Worm (Caenorhabditis elegans): Measurements from ENCODE around the gene T28D6.3.

T28D6.3 gene

ce11 chrIII:11372199-11372938 is 5.8 kb downstream of the T28D6.3 start:
- TF ChIP-seq unc-62 (GFP tag; optimal IDR thresholded peaks at IDR 0.05) (no peak), ztf-11 (tag; optimal IDR thresholded peaks at IDR 0.05) (no peak), unc-120 (tag; optimal IDR thresholded peaks at IDR 0.05; ENCODE audit: poor library complexity, severe bottlenecking) (no peak), flh-1 (GFP tag; optimal IDR thresholded peaks at IDR 0.05) (no peak), lin-32 (GFP tag; optimal IDR thresholded peaks at IDR 0.05) (no peak), zip-8 (tag; optimal IDR thresholded peaks at IDR 0.05) (no peak), mab-5 (tag; optimal IDR thresholded peaks at IDR 0.05) (no peak), tbx-8 (GFP tag; optimal IDR thresholded peaks at IDR 0.05) (no peak)

ce11 chrIII:11377880-11378279 is 11.3 kb downstream of the T28D6.3 start, which contains the start of gene dpy-18:
Gene dpy-18 (minus strand): TSS chrIII:11377980.
- no peak for TF ChIP-seq lin-32 (GFP tag; optimal IDR thresholded peaks at IDR 0.05)
- no peak for TF ChIP-seq elt-1 (tag; optimal IDR thresholded peaks at IDR 0.05; ENCODE audit: borderline replicate concordance, insufficient read depth)
- no peak for TF ChIP-seq unc-39 (tag; optimal IDR thresholded peaks at IDR 0.05)
- no peak for TF ChIP-seq unc-120 (tag; optimal IDR thresholded peaks at IDR 0.05; ENCODE audit: poor library complexity, severe bottlenecking)
- no peak for TF ChIP-seq zip-8 (tag; optimal IDR thresholded peaks at IDR 0.05)
- no peak for TF ChIP-seq bed-3 (GFP tag; optimal IDR thresholded peaks at IDR 0.05)
- TF ChIP-seq pha-4 (tag; optimal IDR thresholded peaks at IDR 0.05): no peak
- no peak for TF ChIP-seq ces-1 (GFP tag; optimal IDR thresholded peaks at IDR 0.05)
- no peak for TF ChIP-seq ham-2 (GFP tag; optimal IDR thresholded peaks at IDR 0.05)
- no peak for TF ChIP-seq nhr-28 (tag; optimal IDR thresholded peaks at IDR 0.05)
- no peak for TF ChIP-seq mep-1 (tag; optimal IDR thresholded peaks at IDR 0.05)
- no peak for TF ChIP-seq unc-62 (GFP tag; optimal IDR thresholded peaks at IDR 0.05)

ce11 chrIII:11378450-11378849 is 11.9 kb downstream of the T28D6.3 start:
- no peak for TF ChIP-seq ceh-39 (tag; optimal IDR thresholded peaks at IDR 0.05)
- no peak for TF ChIP-seq nhr-76 (tag; optimal IDR thresholded peaks at IDR 0.05)
- TF ChIP-seq nhr-237 (tag; optimal IDR thresholded peaks at IDR 0.05): no peak
- TF ChIP-seq ceh-83 (GFP tag; optimal IDR thresholded peaks at IDR 0.05): no peak
- no peak for TF ChIP-seq sptf-1 (tag; optimal IDR thresholded peaks at IDR 0.05)
- TF ChIP-seq elt-1 (tag; optimal IDR thresholded peaks at IDR 0.05; ENCODE audit: borderline replicate concordance, insufficient read depth): no peak
- no peak for TF ChIP-seq lin-32 (GFP tag; optimal IDR thresholded peaks at IDR 0.05)
- no peak for TF ChIP-seq mab-5 (tag; optimal IDR thresholded peaks at IDR 0.05)
- no peak for TF ChIP-seq pha-4 (tag; optimal IDR thresholded peaks at IDR 0.05)
- no peak for TF ChIP-seq drap-1 (GFP tag; optimal IDR thresholded peaks at IDR 0.05)
- TF ChIP-seq unc-39 (tag; optimal IDR thresholded peaks at IDR 0.05): no peak
- no peak for TF ChIP-seq cnd-1 (tag; optimal IDR thresholded peaks at IDR 0.05)
- TF ChIP-seq snpc-4 (tag; optimal IDR thresholded peaks at IDR 0.05): no peak
- no peak for TF ChIP-seq M03D4.4 (tag; optimal IDR thresholded peaks at IDR 0.05)
- TF ChIP-seq ham-2 (GFP tag; optimal IDR thresholded peaks at IDR 0.05): no peak
- no peak for TF ChIP-seq lsy-2 (tag; optimal IDR thresholded peaks at IDR 0.05)
- no peak for TF ChIP-seq nhr-12 (tag; optimal IDR thresholded peaks at IDR 0.05)
- no peak for TF ChIP-seq mls-2 (tag; optimal IDR thresholded peaks at IDR 0.05)
- no peak for TF ChIP-seq elt-3 (tag; optimal IDR thresholded peaks at IDR 0.05)
- no peak for TF ChIP-seq sem-2 (GFP tag; optimal IDR thresholded peaks at IDR 0.05)

ce11 chrIII:11378910-11379309 is 12.3 kb downstream of the T28D6.3 start:
- TF ChIP-seq mls-2 (tag; optimal IDR thresholded peaks at IDR 0.05): no peak
- TF ChIP-seq drap-1 (GFP tag; optimal IDR thresholded peaks at IDR 0.05): no peak
- TF ChIP-seq tbx-8 (GFP tag; optimal IDR thresholded peaks at IDR 0.05): no peak
- TF ChIP-seq sem-2 (GFP tag; optimal IDR thresholded peaks at IDR 0.05): no peak
- no peak for TF ChIP-seq zip-8 (tag; optimal IDR thresholded peaks at IDR 0.05)
- no peak for TF ChIP-seq sptf-1 (tag; optimal IDR thresholded peaks at IDR 0.05)
- TF ChIP-seq lin-32 (GFP tag; optimal IDR thresholded peaks at IDR 0.05): no peak
- no peak for TF ChIP-seq lin-13 (tag; optimal IDR thresholded peaks at IDR 0.05)

- TF ChIP-seq nhr-76 (tag; optimal IDR thresholded peaks at IDR 0.05) (no peak), zip-8 (tag; optimal IDR thresholded peaks at IDR 0.05) (no peak), lin-32 (GFP tag; optimal IDR thresholded peaks at IDR 0.05) (no peak), M03D4.4 (tag; optimal IDR thresholded peaks at IDR 0.05) (peak; percentile 22), ceh-43 (GFP tag; optimal IDR thresholded peaks at IDR 0.05) (no peak), bed-3 (GFP tag; optimal IDR thresholded peaks at IDR 0.05) (no peak), unc-62 (GFP tag; optimal IDR thresholded peaks at IDR 0.05) (no peak), elt-3 (tag; optimal IDR thresholded peaks at IDR 0.05) (no peak), nhr-28 (tag; optimal IDR thresholded peaks at IDR 0.05) (no peak), hlh-1 (tag; optimal IDR thresholded peaks at IDR 0.05) (peak; percentile 91)
Measured at ce11 chrIII:11380555-11380954, 14.0 kb downstream of the T28D6.3 start.

Measured in whole organism, mixed stage, embryonic.